Worm (Caenorhabditis elegans) whole organism, L4 larva: Measurements from ENCODE around the gene zipt-2.1.

Experiments
- T26A8.4 ChIP-seq: fragments of 200-800 bp; sonication (Bioruptor generic); IDR thresholded peaks from 2 replicates; pipeline ENCODE4 v1.3.6; 2022; ENCODE audit warnings: missing genetic modification characterization, missing compliant biosample characterization
- ZK337.2 ChIP-seq: fragments of 200-800 bp; sonication (Bioruptor generic); IDR thresholded peaks from 2 replicates; pipeline ENCODE4 v1.3.6; 2022; ENCODE audit warnings: missing genetic modification reagents, missing genetic modification characterization, missing compliant biosample characterization
- ZK546.5 ChIP-seq, 2 experiments: sonication (generic microtip); optimal IDR thresholded peaks; 2 replicates each; lab custom pipeline; 2017; ENCODE audit warnings: missing biosample characterization in 2 of 2, missing genetic modification characterization in 2 of 2
- aha-1 ChIP-seq: fragments of 150-350 bp; peaks from one replicate; lab custom pipeline; 2014; ENCODE audit warnings: missing biosample characterization, missing genetic modification characterization
- aly-2 ChIP-seq: sonication (generic microtip); optimal IDR thresholded peaks from 2 replicates; lab custom pipeline; 2018; ENCODE audit warnings: missing biosample characterization, missing genetic modification characterization
- arid-1 ChIP-seq: fragments of 200-800 bp; sonication (Bioruptor generic); conservative IDR thresholded peaks from 2 replicates; pipeline ENCODE4 v1.3.6; 2022; ENCODE audit warnings: missing genetic modification reagents, missing genetic modification characterization, missing compliant biosample characterization
- ceh-20 ChIP-seq: fragments of 200-800 bp; sonication (Bioruptor generic); IDR thresholded peaks from 2 replicates; pipeline ENCODE4 v1.3.6; 2022; ENCODE audit warnings: missing genetic modification reagents, missing genetic modification characterization, missing compliant biosample characterization
- ceh-32 ChIP-seq: sonication (generic microtip); optimal IDR thresholded peaks from 2 replicates; lab custom pipeline; 2016; ENCODE audit warnings: mild to moderate bottlenecking, missing genetic modification characterization, missing compliant biosample characterization; ENCODE audit not compliant: poor library complexity
- cey-2 ChIP-seq: sonication (generic microtip); optimal IDR thresholded peaks from 3 replicates; lab custom pipeline; 2017; ENCODE audit warnings: missing genetic modification characterization, mild to moderate bottlenecking, missing compliant biosample characterization, antibody characterized with exemption, borderline replicate concordance; ENCODE audit not compliant: insufficient read depth
- daf-12 ChIP-seq: fragments of 150-350 bp; optimal IDR thresholded peaks from 2 replicates; lab custom pipeline; 2014; ENCODE audit warnings: missing biosample characterization, missing genetic modification reagents, missing genetic modification characterization
- daf-16 ChIP-seq, 3 experiments: sonication (generic microtip); optimal IDR thresholded peaks; 2 replicates each; lab custom pipeline; 2016 to 2017; ENCODE audit warnings: missing genetic modification characterization in 3 of 3, missing genetic modification reagents in 3 of 3, mild to moderate bottlenecking in 2 of 3, missing compliant biosample characterization in 2 of 3, missing biosample characterization in 1 of 3, moderate library complexity in 1 of 3
- dmd-6 ChIP-seq: fragments of 200-800 bp; sonication (Bioruptor generic); IDR thresholded peaks from 2 replicates; pipeline ENCODE4 v1.3.6; 2022; ENCODE audit warnings: missing genetic modification reagents, missing genetic modification characterization, missing compliant biosample characterization
- dve-1 ChIP-seq: sonication (generic microtip); optimal IDR thresholded peaks from 2 replicates; lab custom pipeline; 2017; ENCODE audit warnings: antibody characterized with exemption, mild to moderate bottlenecking, missing genetic modification characterization, missing compliant biosample characterization; ENCODE audit not compliant: insufficient read depth
- hlh-11 ChIP-seq: fragments of 200-800 bp; sonication (Bioruptor generic); optimal IDR thresholded peaks from 2 replicates; lab custom pipeline; 2018; ENCODE audit warnings: mild to moderate bottlenecking, missing genetic modification characterization, missing compliant biosample characterization
- hlh-30 ChIP-seq: sonication (generic microtip); optimal IDR thresholded peaks from 2 replicates; lab custom pipeline; 2017; ENCODE audit warnings: antibody characterized with exemption, mild to moderate bottlenecking, missing genetic modification characterization, missing compliant biosample characterization; ENCODE audit not compliant: insufficient read depth
- hmg-1.1 ChIP-seq: fragments of 200-800 bp; sonication (Bioruptor generic); IDR thresholded peaks from 2 replicates; pipeline ENCODE4 v1.3.6; 2022; ENCODE audit warnings: missing genetic modification reagents, missing genetic modification characterization, missing compliant biosample characterization
- lim-7 ChIP-seq: fragments of 200-800 bp; sonication (Bioruptor generic); IDR thresholded peaks from 2 replicates; pipeline ENCODE4 v1.3.6; 2022; ENCODE audit warnings: missing genetic modification characterization, missing compliant biosample characterization
- lin-38 ChIP-seq: fragments of 200-800 bp; sonication (Bioruptor generic); IDR thresholded peaks from 2 replicates; pipeline ENCODE4 v1.3.6; 2022; ENCODE audit warnings: missing genetic modification reagents, missing genetic modification characterization, missing compliant biosample characterization
- lin-39 ChIP-seq: fragments of 150-350 bp; optimal IDR thresholded peaks from 2 replicates; lab custom pipeline; 2014; ENCODE audit warnings: missing biosample characterization, missing genetic modification reagents, missing genetic modification characterization
- madf-9 ChIP-seq: fragments of 200-800 bp; sonication (Bioruptor generic); conservative IDR thresholded peaks from 2 replicates; pipeline ENCODE4 v1.3.6; 2022; ENCODE audit warnings: missing genetic modification reagents, missing genetic modification characterization, missing compliant biosample characterization
- mdl-1 ChIP-seq, 2 experiments: fragments of 150-350 bp in 1 of 2; sonication (generic microtip) in 1 of 2; optimal IDR thresholded peaks; 2 replicates each; lab custom pipeline; 2014 to 2017; ENCODE audit warnings: missing biosample characterization in 2 of 2, missing genetic modification characterization in 2 of 2
- mdt-29 ChIP-seq: fragments of 200-800 bp; sonication (Bioruptor generic); IDR thresholded peaks from 2 replicates; pipeline ENCODE4 v1.3.6; 2022; ENCODE audit warnings: missing genetic modification reagents, missing genetic modification characterization, missing compliant biosample characterization
- mes-2 ChIP-seq: sonication (generic microtip); optimal IDR thresholded peaks from 2 replicates; lab custom pipeline; 2016; ENCODE audit warnings: missing genotype, mild to moderate bottlenecking, missing genetic modification characterization, missing compliant biosample characterization; ENCODE audit not compliant: poor library complexity, severe bottlenecking
- nhr-25 ChIP-seq: sonication (generic microtip); optimal IDR thresholded peaks from 2 replicates; lab custom pipeline; 2017; ENCODE audit warnings: missing genetic modification characterization, mild to moderate bottlenecking, missing compliant biosample characterization, antibody characterized with exemption, moderate library complexity, borderline replicate concordance; ENCODE audit not compliant: insufficient read depth
- nhr-28 ChIP-seq: fragments of 150-350 bp; optimal IDR thresholded peaks from 2 replicates; lab custom pipeline; 2014; ENCODE audit warnings: missing biosample characterization, missing genetic modification characterization
- nhr-41 ChIP-seq: fragments of 200-800 bp; sonication (Bioruptor generic); IDR thresholded peaks from 2 replicates; pipeline ENCODE4 v1.3.6; 2022; ENCODE audit warnings: missing genetic modification reagents, missing genetic modification characterization, missing compliant biosample characterization
- nhr-42 ChIP-seq: fragments of 200-800 bp; sonication (Bioruptor generic); IDR thresholded peaks from 2 replicates; pipeline ENCODE4 v1.3.6; 2022; ENCODE audit warnings: missing genetic modification characterization, missing compliant biosample characterization
- nhr-76 ChIP-seq: fragments of 150-350 bp; optimal IDR thresholded peaks from 2 replicates; lab custom pipeline; 2014; ENCODE audit warnings: missing biosample characterization, missing genetic modification characterization
- pqm-1 ChIP-seq: sonication (generic microtip); optimal IDR thresholded peaks from 2 replicates; lab custom pipeline; 2017; ENCODE audit warnings: missing biosample characterization, missing genetic modification characterization
- set-16 ChIP-seq: fragments of 200-800 bp; sonication (Bioruptor generic); IDR thresholded peaks from 2 replicates; pipeline ENCODE4 v1.3.6; 2022; ENCODE audit warnings: missing genetic modification reagents, missing genetic modification characterization, missing compliant biosample characterization
- snpc-4 ChIP-seq: fragments of 150-350 bp; optimal IDR thresholded peaks from 2 replicates; lab custom pipeline; 2014; ENCODE audit warnings: missing biosample characterization, missing genetic modification characterization
- tra-1 ChIP-seq: fragments of 200-800 bp; sonication (Bioruptor generic); IDR thresholded peaks from 2 replicates; pipeline ENCODE4 v1.3.6; 2022; ENCODE audit warnings: missing genetic modification reagents, missing genetic modification characterization, missing compliant biosample characterization
- unc-39 ChIP-seq: sonication (generic microtip); optimal IDR thresholded peaks from 2 replicates; lab custom pipeline; 2017; ENCODE audit warnings: missing biosample characterization, missing genetic modification characterization
- unc-62 ChIP-seq, 3 experiments: fragments of 150-350 bp in 1 of 3; sonication (generic microtip); optimal IDR thresholded peaks in 2 of 3; peaks in 1 of 3; 1 replicate in 1 of 3; 2 replicates in 2 of 3; lab custom pipeline; 2014 to 2017; ENCODE audit warnings: missing biosample characterization in 3 of 3, missing genetic modification characterization in 3 of 3, missing genetic modification reagents in 3 of 3, missing genotype in 1 of 3
- zag-1 ChIP-seq: fragments of 150-350 bp; optimal IDR thresholded peaks from 2 replicates; lab custom pipeline; 2014; ENCODE audit warnings: missing biosample characterization, missing genetic modification characterization

Gene zipt-2.1

DNA sequence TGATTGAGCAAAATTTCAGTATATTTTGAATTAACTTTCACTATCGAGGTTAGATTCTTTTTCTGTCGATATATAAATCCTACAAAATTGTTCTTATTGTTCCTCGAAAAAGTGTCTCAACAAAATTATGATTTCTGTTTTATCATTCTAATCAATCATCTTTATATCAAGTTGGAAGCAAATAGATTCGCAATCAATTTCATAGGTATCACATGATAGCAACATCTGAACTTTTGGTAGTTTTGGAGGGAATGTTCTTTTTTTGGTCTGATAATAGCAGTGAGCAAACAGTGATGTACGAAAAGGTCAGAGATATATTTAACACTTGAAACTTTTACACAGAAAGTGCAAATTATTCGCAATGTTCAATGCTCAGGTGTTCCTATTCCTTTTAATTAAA, 11.4 kb downstream of the zipt-2.1 start (continued):
- TF ChIP-seq nhr-25 (tag; lab: Kevin White, UChicago): no peak
- no peak for TF ChIP-seq unc-39 (tag; lab: Kevin White, UChicago)
- TF ChIP-seq pqm-1 (tag; lab: Kevin White, UChicago): peak; percentile 92
- 0 out of 2 replicates have a peak, but pooled peaks have one; percentile 35 for TF ChIP-seq tra-1
- peak; percentile 84 for TF ChIP-seq dve-1 (tag; lab: Kevin White, UChicago)
- peak; percentile 75 for TF ChIP-seq dmd-6
- no peak for TF ChIP-seq daf-16 (GFP tag; optimal IDR thresholded peaks at IDR 0.05; lab: Kevin White, UChicago)
- TF ChIP-seq daf-16 (tag; optimal IDR thresholded peaks at IDR 0.05; lab: Kevin White, UChicago): peak; percentile 60
- TF ChIP-seq lin-39: no peak
- TF ChIP-seq hlh-30 (tag; lab: Kevin White, UChicago): peak; percentile 62

DNA sequence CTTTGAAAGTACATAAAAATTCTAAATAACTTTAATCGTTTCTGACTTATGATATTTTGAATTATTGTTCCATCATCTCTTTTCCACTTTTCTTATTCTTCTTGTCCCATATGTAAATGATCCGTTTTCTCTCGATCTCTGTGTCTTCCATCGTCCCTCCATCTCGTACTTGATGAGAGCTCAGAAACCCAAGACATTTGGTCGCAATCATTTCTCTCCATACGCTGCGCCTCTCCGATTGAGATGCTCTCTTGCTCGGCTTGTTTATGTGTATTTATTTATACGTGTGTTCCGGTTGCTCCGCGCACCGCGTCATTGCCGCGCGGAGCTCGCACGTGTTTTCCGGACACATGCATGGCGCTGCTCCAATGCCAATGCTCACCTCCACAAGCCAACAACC, 11.9 kb downstream of the zipt-2.1 start:
- TF ChIP-seq ZK337.2 (GFP tag; lab: Robert Waterston, UW) (no peak), T26A8.4 (GFP tag; lab: Robert Waterston, UW) (no peak), ceh-32 (tag; lab: Kevin White, UChicago) (no peak), nhr-42 (no peak), unc-62 (GFP tag; optimal IDR thresholded peaks at IDR 0.05 in 1 of 2; lab: Kevin White, UChicago) (no peak), unc-62 (tag; optimal IDR thresholded peaks at IDR 0.05; lab: Kevin White, UChicago) (no peak), arid-1 (GFP tag; lab: Robert Waterston, UW) (no peak), nhr-76 (no peak), mdt-29 (no peak), madf-9 (GFP tag; lab: Robert Waterston, UW) (peak; percentile 64), ZK546.5 (tag; optimal IDR thresholded peaks at IDR 0.05; lab: Kevin White, UChicago) (no peak), lim-7 (GFP tag; lab: Robert Waterston, UW) (no peak), hmg-1.1 (GFP tag; lab: Robert Waterston, UW) (no peak), daf-12 (no peak), hlh-11 (tag; lab: Kevin White, UChicago) (peak; percentile 7), zag-1 (tag; lab: Kevin White, UChicago) (no peak), nhr-28 (tag; lab: Kevin White, UChicago) (no peak), cey-2 (tag; lab: Kevin White, UChicago) (no peak), lin-38 (GFP tag; lab: Robert Waterston, UW) (0 out of 2 replicates have a peak, but pooled peaks have one; percentile 12), snpc-4 (no peak), ceh-20 (GFP tag; lab: Robert Waterston, UW) (no peak), aly-2 (tag; lab: Kevin White, UChicago) (no peak), set-16 (peak; percentile 21; the same call in 1 of the 2 replicates), aha-1 (tag; lab: Kevin White, UChicago) (peak; percentile 76), mes-2 (tag; lab: Kevin White, UChicago) (no peak)
- TF ChIP-seq, all 104 proteins: peak for 5

DNA sequence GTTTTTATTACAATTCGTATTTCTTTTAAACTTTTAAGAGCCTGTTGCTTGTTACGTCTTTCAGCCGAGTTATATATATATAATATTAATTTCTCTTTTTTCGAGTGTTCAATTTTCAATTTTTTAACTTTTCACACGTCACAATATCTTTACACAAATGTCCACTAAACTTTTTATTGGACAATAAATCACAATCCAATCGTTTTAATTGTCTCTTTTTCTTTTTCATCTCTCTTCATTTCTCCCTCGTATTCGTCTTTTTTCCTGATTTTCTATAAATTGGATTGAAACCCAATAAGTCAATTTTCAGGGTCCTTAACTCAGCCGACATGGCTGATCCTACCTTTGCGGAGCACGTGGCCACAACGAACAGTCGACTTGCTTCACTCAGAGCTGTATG, 12.6 kb downstream of the zipt-2.1 start, which contains the start of gene miz-1:
Gene miz-1 (plus strand): TSS at position 301 of the 400 bp plus-strand sequence.
- no peak for TF ChIP-seq nhr-41 (GFP tag; lab: Robert Waterston, UW)
- TF ChIP-seq ceh-20 (GFP tag; lab: Robert Waterston, UW): peak; percentile 61; the same call in 1 of the 2 replicates
- no peak for TF ChIP-seq mdl-1 (tag; optimal IDR thresholded peaks at IDR 0.05; lab: Kevin White, UChicago)
